Fruit fly (Drosophila melanogaster): ENCODE results near the gene CG15927.

The CG15927 gene

DNA sequence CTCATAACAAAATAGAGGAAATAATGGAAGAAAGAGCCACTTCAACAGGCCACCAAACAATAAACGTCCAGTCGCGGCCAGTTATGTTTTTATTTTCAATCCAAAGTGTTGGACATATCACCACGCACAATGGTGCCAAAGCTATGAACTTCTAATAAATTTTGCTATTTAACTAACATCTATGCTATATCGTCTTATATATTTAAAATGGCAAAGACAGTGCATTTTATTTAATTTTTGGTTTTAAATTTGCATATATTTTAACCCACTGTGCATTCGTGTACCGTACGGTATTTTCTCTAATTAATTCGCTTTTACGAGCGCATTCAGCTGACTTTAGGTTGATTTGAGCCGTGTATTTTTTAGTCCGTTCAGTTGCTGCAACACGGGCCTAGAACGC lies at the start of gene CG15927:
Gene CG15927 (plus strand): TSS at position 372 of the 400 bp plus-strand sequence.
- no peak for TF ChIP-seq h (optimal IDR thresholded peaks at IDR 0.05)
- no peak for TF ChIP-seq Sin3A (optimal IDR thresholded peaks at IDR 0.05)
- no peak for TF ChIP-seq psq (optimal IDR thresholded peaks at IDR 0.05)
- no peak for TF ChIP-seq ttk (optimal IDR thresholded peaks at IDR 0.05)
- TF ChIP-seq insv (optimal IDR thresholded peaks at IDR 0.05), result no peak
- TF ChIP-seq Myc (optimal IDR thresholded peaks at IDR 0.05), result no peak

DNA sequence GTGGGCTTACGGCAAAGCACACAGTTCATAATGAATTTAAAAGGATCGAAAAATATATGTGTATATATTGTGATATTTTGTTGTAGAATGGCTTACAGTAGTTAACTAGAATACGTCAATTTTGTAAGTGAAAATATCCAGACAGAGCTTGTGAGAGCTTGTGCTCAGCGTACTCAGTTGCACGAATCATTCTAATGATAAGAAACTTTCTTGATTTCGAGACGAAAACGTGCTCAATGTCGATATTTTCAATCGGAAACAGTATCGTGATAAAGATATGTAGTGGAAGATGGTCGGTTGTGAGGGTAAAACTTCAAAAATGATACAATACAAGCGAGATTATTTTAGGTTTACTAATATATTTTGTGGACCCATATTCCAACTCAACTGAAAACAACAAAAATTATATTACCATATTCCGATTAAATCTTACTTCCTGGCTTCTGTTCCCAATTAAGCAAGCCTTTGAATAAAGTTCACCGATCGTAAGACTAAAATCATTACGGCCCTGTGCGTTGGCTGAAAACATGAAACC lies 46.1 kb upstream of the CG15927 start, which contains the start of the genes CG32651 and CG2574:
Gene CG32651 (minus strand): TSS at position 101 of the 535 bp plus-strand sequence.
Gene CG2574 (plus strand): TSS at position 485 of the 535 bp plus-strand sequence.
- no peak for TF ChIP-seq psq (optimal IDR thresholded peaks at IDR 0.05)
- no peak for TF ChIP-seq insv (optimal IDR thresholded peaks at IDR 0.05)
- TF ChIP-seq ttk (optimal IDR thresholded peaks at IDR 0.05), result no peak
- TF ChIP-seq Sin3A (optimal IDR thresholded peaks at IDR 0.05), result no peak
- TF ChIP-seq h (optimal IDR thresholded peaks at IDR 0.05), result no peak
- TF ChIP-seq Myc (optimal IDR thresholded peaks at IDR 0.05), result no peak

- no peak for TF ChIP-seq insv (optimal IDR thresholded peaks at IDR 0.05)
- TF ChIP-seq h (optimal IDR thresholded peaks at IDR 0.05), result no peak
- no peak for TF ChIP-seq Myc (optimal IDR thresholded peaks at IDR 0.05)
- TF ChIP-seq psq (optimal IDR thresholded peaks at IDR 0.05), result no peak
- TF ChIP-seq ttk (optimal IDR thresholded peaks at IDR 0.05), result no peak
- no peak for TF ChIP-seq Sin3A (optimal IDR thresholded peaks at IDR 0.05)
These were observed 23.1 kb upstream of the CG15927 start for dm6 chrX:12431466-12431865.

DNA sequence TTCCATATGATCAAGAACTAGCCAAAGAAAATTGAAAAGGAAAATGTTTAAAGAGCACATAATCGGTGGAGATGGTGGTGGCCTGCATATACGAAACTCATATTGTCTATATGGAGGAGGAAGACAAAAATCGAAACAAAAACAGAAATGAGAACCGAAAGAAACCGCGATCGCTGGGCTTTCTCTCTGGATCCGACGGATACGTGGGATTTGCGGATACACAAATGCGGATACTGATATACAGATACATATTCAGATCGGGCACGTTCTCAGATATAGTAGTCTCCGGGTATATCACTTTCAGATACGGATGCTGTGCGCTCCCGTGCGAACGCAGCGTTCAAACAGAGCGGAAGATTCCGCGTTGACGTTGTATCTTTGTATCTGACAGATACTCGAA lies 22.6 kb upstream of the CG15927 start, which contains the start of gene Pkcdelta:
Gene Pkcdelta (plus strand): TSS at position 301 of the 400 bp plus-strand sequence.
- no peak for TF ChIP-seq insv (optimal IDR thresholded peaks at IDR 0.05)
- TF ChIP-seq ttk (optimal IDR thresholded peaks at IDR 0.05), result no peak
- TF ChIP-seq h (optimal IDR thresholded peaks at IDR 0.05), result no peak
- no peak for TF ChIP-seq Sin3A (optimal IDR thresholded peaks at IDR 0.05)
- no peak for TF ChIP-seq Myc (optimal IDR thresholded peaks at IDR 0.05)
- no peak for TF ChIP-seq psq (optimal IDR thresholded peaks at IDR 0.05)

DNA sequence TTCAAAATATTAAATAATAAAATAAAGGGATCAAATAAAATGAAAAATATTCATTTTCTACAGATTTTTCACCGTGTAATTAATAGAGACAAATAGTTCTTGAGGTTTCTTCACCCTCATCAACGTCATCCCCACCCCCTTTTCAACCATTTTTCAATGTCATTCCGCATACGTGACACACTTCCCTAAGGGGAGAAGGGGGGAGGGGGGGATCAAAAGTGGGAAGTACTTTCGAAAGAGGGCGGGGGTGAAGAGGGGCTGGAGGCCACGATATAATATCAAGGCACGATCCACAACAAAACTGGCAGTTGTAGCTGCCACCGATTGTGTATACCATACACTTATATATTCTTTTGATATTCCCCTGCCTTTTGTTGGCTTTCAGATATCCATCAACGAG lies 19.9 kb upstream of the CG15927 start:
- TF ChIP-seq h (optimal IDR thresholded peaks at IDR 0.05) (no peak), insv (optimal IDR thresholded peaks at IDR 0.05) (no peak), Myc (optimal IDR thresholded peaks at IDR 0.05) (no peak), ttk (optimal IDR thresholded peaks at IDR 0.05) (no peak), psq (optimal IDR thresholded peaks at IDR 0.05) (no peak), Sin3A (optimal IDR thresholded peaks at IDR 0.05) (no peak)

DNA sequence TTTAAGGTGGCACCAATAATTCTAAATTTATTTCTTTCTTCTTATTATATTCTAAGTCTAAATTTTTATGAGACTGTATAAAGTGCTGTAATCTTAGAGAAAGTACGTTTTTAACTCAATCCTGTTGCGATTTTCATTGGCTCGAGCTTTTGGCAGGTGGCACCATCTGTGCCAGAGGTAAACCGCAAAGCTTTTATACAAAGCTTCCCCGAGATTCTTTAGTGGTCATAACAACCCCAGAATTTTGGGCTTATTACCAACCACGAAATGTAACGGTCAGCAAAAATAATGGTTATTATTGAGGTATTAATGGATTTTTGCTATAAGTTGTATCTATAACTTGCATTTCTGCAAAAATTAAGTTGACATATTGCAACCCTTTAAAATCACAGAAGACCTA lies 17.4 kb upstream of the CG15927 start:
- TF ChIP-seq insv (optimal IDR thresholded peaks at IDR 0.05) (no peak), psq (optimal IDR thresholded peaks at IDR 0.05) (no peak)

DNA sequence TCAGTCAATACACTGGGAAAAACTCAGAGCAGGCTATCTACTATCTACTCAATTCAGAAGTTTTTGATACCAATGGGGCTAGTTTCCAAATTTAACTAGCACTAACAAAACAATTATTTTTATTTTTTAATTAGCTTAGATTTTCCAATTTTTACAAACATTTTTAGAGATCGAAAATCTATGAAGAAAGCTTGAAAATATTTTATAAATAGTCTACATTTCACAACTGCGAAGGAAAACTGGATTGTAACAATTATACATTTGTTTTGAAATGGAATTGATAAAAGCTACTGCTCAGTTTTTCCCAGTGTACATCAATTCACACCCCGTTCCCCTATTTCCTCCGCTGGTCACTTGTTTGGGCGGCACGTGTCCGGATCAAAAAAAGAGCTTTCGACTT lies 6.7 kb upstream of the CG15927 start:
- TF ChIP-seq psq (optimal IDR thresholded peaks at IDR 0.05), result no peak

dm6 chrX:12453704-12454103 lies 825 bp upstream of the CG15927 start:
- TF ChIP-seq h (optimal IDR thresholded peaks at IDR 0.05) (no peak), ttk (optimal IDR thresholded peaks at IDR 0.05) (no peak), Myc (optimal IDR thresholded peaks at IDR 0.05) (no peak), psq (optimal IDR thresholded peaks at IDR 0.05) (no peak), Sin3A (optimal IDR thresholded peaks at IDR 0.05) (no peak), insv (optimal IDR thresholded peaks at IDR 0.05) (no peak)

dm6 chrX:12455891-12456290 lies 1.4 kb downstream of the CG15927 start:
- TF ChIP-seq h (optimal IDR thresholded peaks at IDR 0.05) (no peak), psq (optimal IDR thresholded peaks at IDR 0.05) (no peak), Myc (optimal IDR thresholded peaks at IDR 0.05) (no peak), Sin3A (optimal IDR thresholded peaks at IDR 0.05) (no peak), ttk (optimal IDR thresholded peaks at IDR 0.05) (no peak), insv (optimal IDR thresholded peaks at IDR 0.05) (no peak)

dm6 chrX:12457713-12458233 lies 3.2 kb downstream of the CG15927 start, which contains the start of gene CG15731:
CG15731 (minus strand) TSS chrX:12457763.
- TF ChIP-seq insv (optimal IDR thresholded peaks at IDR 0.05) (no peak), Sin3A (optimal IDR thresholded peaks at IDR 0.05) (no peak), psq (optimal IDR thresholded peaks at IDR 0.05) (no peak), h (optimal IDR thresholded peaks at IDR 0.05) (no peak), ttk (optimal IDR thresholded peaks at IDR 0.05) (no peak), Myc (optimal IDR thresholded peaks at IDR 0.05) (no peak)

DNA sequence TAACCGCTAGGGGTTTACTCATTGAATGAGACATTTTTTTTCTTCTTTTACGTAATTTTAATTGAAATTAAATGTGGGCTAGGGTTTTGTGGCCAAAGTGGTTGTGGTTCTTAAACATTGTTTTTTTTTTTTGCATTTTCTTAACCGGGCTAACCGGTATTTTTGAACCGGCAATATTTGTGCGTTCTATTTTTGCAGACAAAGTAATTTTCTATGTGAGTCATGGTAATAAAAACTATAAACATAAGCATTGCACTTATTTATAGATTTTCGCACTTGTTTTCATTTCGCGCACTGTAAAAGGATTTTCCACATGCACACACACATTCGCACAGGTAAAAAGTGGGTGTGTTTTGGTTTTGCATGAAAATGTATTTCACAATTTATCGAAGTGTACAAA lies 7.7 kb downstream of the CG15927 start:
- no peak for TF ChIP-seq insv (optimal IDR thresholded peaks at IDR 0.05)

DNA sequence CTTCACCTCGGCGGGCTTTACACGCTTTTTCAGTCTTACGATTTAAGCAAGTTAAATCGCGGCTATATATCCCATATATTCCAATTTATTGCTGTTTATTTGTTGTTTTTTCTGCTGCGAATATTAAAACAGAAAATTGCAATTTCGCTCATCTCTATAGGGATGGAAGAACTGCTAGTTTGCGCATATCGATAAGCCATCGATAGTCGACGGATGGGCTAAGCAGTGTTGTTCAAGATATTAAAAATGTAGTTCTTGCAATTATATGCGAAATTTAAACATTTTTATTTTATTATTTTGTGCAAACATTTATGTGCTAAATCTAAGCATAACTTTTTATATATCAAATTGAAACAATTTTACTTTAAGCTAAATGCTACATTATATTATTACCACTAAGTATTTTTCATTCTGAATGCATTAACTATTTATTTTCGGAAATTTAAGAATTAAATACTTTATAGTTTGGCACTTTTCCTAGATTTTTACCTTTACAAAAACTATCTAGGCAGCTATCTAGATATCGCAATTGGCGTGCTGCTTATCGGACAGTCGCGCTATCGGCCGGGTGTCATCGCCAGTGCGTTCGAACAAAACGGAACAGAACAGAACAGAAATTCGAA lies 8.5 kb downstream of the CG15927 start, which contains the start of the genes Rab40 and CG42258:
Gene Rab40 (minus strand): TSS at position 177 of the 623 bp plus-strand sequence.
Gene CG42258 (plus strand): TSS at position 593 of the 623 bp plus-strand sequence.
- no peak for TF ChIP-seq insv (optimal IDR thresholded peaks at IDR 0.05)
- no peak for TF ChIP-seq ttk (optimal IDR thresholded peaks at IDR 0.05)
- TF ChIP-seq Sin3A (optimal IDR thresholded peaks at IDR 0.05), result no peak
- no peak for TF ChIP-seq h (optimal IDR thresholded peaks at IDR 0.05)
- no peak for TF ChIP-seq Myc (optimal IDR thresholded peaks at IDR 0.05)
- no peak for TF ChIP-seq psq (optimal IDR thresholded peaks at IDR 0.05)

- TF ChIP-seq psq (optimal IDR thresholded peaks at IDR 0.05), result no peak
These were observed 9.0 kb downstream of the CG15927 start for dm6 chrX:12463560-12463959.
